Worm (Caenorhabditis elegans) whole organism, young adult: ENCODE measurements around the gene cpg-8.
A peak's percentile ranks its signal among the peaks of the same experiment; 100 is the strongest.

ENCODE experiments used
- B0336.3 ChIP-seq: fragments of 200-800 bp; sonication (Bioruptor generic); IDR thresholded peaks from 2 replicates; pipeline ENCODE4 v1.3.6; 2022; ENCODE audit warnings: missing genetic modification characterization, missing compliant biosample characterization
- D2030.7 ChIP-seq: fragments of 200-800 bp; sonication (Bioruptor generic); IDR thresholded peaks from 2 replicates; pipeline ENCODE4 v1.3.6; 2022; ENCODE audit warnings: missing genetic modification reagents, missing genetic modification characterization, missing compliant biosample characterization
- F52B5.7 ChIP-seq: sonication (generic microtip); optimal IDR thresholded peaks from 2 replicates; lab custom pipeline; 2016; ENCODE audit warnings: mild to moderate bottlenecking, missing genetic modification characterization, missing compliant biosample characterization
- F55B11.4 ChIP-seq: sonication (generic microtip); optimal IDR thresholded peaks from 2 replicates; lab custom pipeline; 2016; ENCODE audit warnings: missing compliant biosample characterization, missing genetic modification characterization, borderline replicate concordance; ENCODE audit not compliant: insufficient read depth
- K11D2.4 ChIP-seq: fragments of 200-800 bp; sonication (Bioruptor generic); IDR thresholded peaks from 2 replicates; pipeline ENCODE4 v1.3.6; 2022; ENCODE audit warnings: missing genetic modification reagents, missing genetic modification characterization, missing compliant biosample characterization
- K12H6.12 ChIP-seq: fragments of 200-800 bp; sonication (Bioruptor generic); optimal IDR thresholded peaks from 2 replicates; lab custom pipeline; 2018; ENCODE audit warnings: mild to moderate bottlenecking, missing genetic modification characterization, missing compliant biosample characterization
- Y53F4B.3 ChIP-seq: fragments of 200-800 bp; sonication (Bioruptor generic); IDR thresholded peaks from 2 replicates; pipeline ENCODE4 v1.3.6; 2022; ENCODE audit warnings: missing genetic modification reagents, missing genetic modification characterization, missing compliant biosample characterization
- Y53G8AR.9 ChIP-seq: fragments of 200-800 bp; sonication (Bioruptor generic); conservative IDR thresholded peaks from 2 replicates; pipeline ENCODE4 v1.3.6; 2022; ENCODE audit warnings: missing genetic modification reagents, missing genetic modification characterization, missing compliant biosample characterization
- Y56A3A.18 ChIP-seq: fragments of 200-800 bp; sonication (Bioruptor generic); IDR thresholded peaks from 2 replicates; pipeline ENCODE4 v1.3.6; 2022; ENCODE audit warnings: missing genetic modification reagents, missing genetic modification characterization, missing compliant biosample characterization
- Y67H2A.10 ChIP-seq: fragments of 200-800 bp; sonication (Bioruptor generic); conservative IDR thresholded peaks from 2 replicates; pipeline ENCODE4 v1.3.6; 2022; ENCODE audit warnings: missing genetic modification reagents, missing genetic modification characterization, missing compliant biosample characterization
- Y79H2A.3 ChIP-seq: fragments of 200-800 bp; sonication (Bioruptor generic); conservative IDR thresholded peaks from 2 replicates; pipeline ENCODE4 v1.3.6; 2022; ENCODE audit warnings: missing genetic modification reagents, missing genetic modification characterization, missing compliant biosample characterization
- akir-1 ChIP-seq: fragments of 200-800 bp; sonication (Bioruptor generic); optimal IDR thresholded peaks from 2 replicates; lab custom pipeline; 2018; ENCODE audit warnings: mild to moderate bottlenecking, missing genetic modification characterization, moderate library complexity, missing compliant biosample characterization
- athp-1 ChIP-seq: sonication (generic microtip); optimal IDR thresholded peaks from 2 replicates; lab custom pipeline; 2017; ENCODE audit warnings: mild to moderate bottlenecking, missing genetic modification characterization, missing compliant biosample characterization
- ccch-3 ChIP-seq: fragments of 200-800 bp; sonication (Bioruptor generic); optimal IDR thresholded peaks from 2 replicates; lab custom pipeline; 2018; ENCODE audit warnings: mild to moderate bottlenecking, missing genetic modification characterization, missing compliant biosample characterization
- cebp-1 ChIP-seq, 2 experiments: fragments of 200-800 bp in 1 of 2; sonication (Bioruptor generic) in 1 of 2; sonication (generic microtip) in 1 of 2; IDR thresholded peaks in 1 of 2; optimal IDR thresholded peaks in 1 of 2; 2 replicates each; pipeline versions ENCODE4 v1.3.6 to Lab custom; 2017 to 2022; ENCODE audit warnings: missing compliant biosample characterization in 2 of 2, missing genetic modification characterization in 2 of 2, mild to moderate bottlenecking in 1 of 2, missing genetic modification reagents in 1 of 2, moderate library complexity in 1 of 2
- ceh-100 ChIP-seq: fragments of 200-800 bp; sonication (Bioruptor generic); IDR thresholded peaks from 2 replicates; pipeline ENCODE4 v1.3.6; 2022; ENCODE audit warnings: missing genetic modification reagents, missing genetic modification characterization, missing compliant biosample characterization
- chd-7 ChIP-seq: sonication (generic microtip); optimal IDR thresholded peaks from 2 replicates; lab custom pipeline; 2016; ENCODE audit warnings: mild to moderate bottlenecking, missing genetic modification characterization, moderate library complexity, missing compliant biosample characterization
- die-1 ChIP-seq: sonication (generic microtip); optimal IDR thresholded peaks from 2 replicates; lab custom pipeline; 2016; ENCODE audit warnings: missing genotype, mild to moderate bottlenecking, missing genetic modification characterization, missing compliant biosample characterization
- dox-1 ChIP-seq: fragments of 200-800 bp; sonication (Bioruptor generic); IDR thresholded peaks from 2 replicates; pipeline ENCODE4 v1.3.6; 2022; ENCODE audit warnings: missing genetic modification reagents, missing genetic modification characterization, missing compliant biosample characterization
- dpff-1 ChIP-seq: sonication (generic microtip); optimal IDR thresholded peaks from 2 replicates; lab custom pipeline; 2017; ENCODE audit warnings: mild to moderate bottlenecking, missing genetic modification characterization, missing compliant biosample characterization
- dpl-1 ChIP-seq: fragments of 150-350 bp; optimal IDR thresholded peaks from 2 replicates; lab custom pipeline; 2014; ENCODE audit warnings: missing biosample characterization, missing genetic modification reagents, missing genetic modification characterization
- egrh-3 ChIP-seq: fragments of 200-800 bp; sonication (Bioruptor generic); IDR thresholded peaks from 2 replicates; pipeline ENCODE4 v1.3.6; 2022; ENCODE audit warnings: missing genetic modification reagents, missing genetic modification characterization, missing compliant biosample characterization
- hlh-12 ChIP-seq: sonication (generic microtip); optimal IDR thresholded peaks from 2 replicates; lab custom pipeline; 2016; ENCODE audit warnings: missing genetic modification characterization, missing compliant biosample characterization
- hmg-1.2 ChIP-seq: fragments of 200-800 bp; sonication (Bioruptor generic); IDR thresholded peaks from 2 replicates; pipeline ENCODE4 v1.3.6; 2022; ENCODE audit warnings: missing genetic modification reagents, missing genetic modification characterization, missing compliant biosample characterization
- hmg-20 ChIP-seq: fragments of 200-800 bp; sonication (Bioruptor generic); IDR thresholded peaks from 2 replicates; pipeline ENCODE4 v1.3.6; 2022; ENCODE audit warnings: missing genetic modification reagents, missing genetic modification characterization, missing compliant biosample characterization
- hsf-1 ChIP-seq: fragments of 200-800 bp; sonication (Bioruptor generic); IDR thresholded peaks from 2 replicates; pipeline ENCODE4 v1.3.6; 2022; ENCODE audit warnings: missing genetic modification reagents, missing genetic modification characterization, missing compliant biosample characterization
- lin-40 ChIP-seq: sonication (generic microtip); optimal IDR thresholded peaks from 2 replicates; lab custom pipeline; 2016; ENCODE audit warnings: missing genetic modification characterization, mild to moderate bottlenecking, missing compliant biosample characterization, missing genotype, missing genetic modification reagents
- lir-1 ChIP-seq: fragments of 200-800 bp; sonication (Bioruptor generic); conservative IDR thresholded peaks from 2 replicates; pipeline ENCODE4 v1.3.6; 2022; ENCODE audit warnings: missing genetic modification reagents, missing genetic modification characterization, missing compliant biosample characterization
- madf-10 ChIP-seq: sonication (generic microtip); optimal IDR thresholded peaks from 2 replicates; lab custom pipeline; 2016; ENCODE audit warnings: mild to moderate bottlenecking, missing genetic modification characterization, missing compliant biosample characterization
- madf-6 ChIP-seq: fragments of 200-800 bp; sonication (Bioruptor generic); IDR thresholded peaks from 2 replicates; pipeline ENCODE4 v1.3.6; 2022; ENCODE audit warnings: missing genetic modification reagents, missing genetic modification characterization, missing compliant biosample characterization
- mes-4 ChIP-seq: sonication (generic microtip); optimal IDR thresholded peaks from 2 replicates; lab custom pipeline; 2016; ENCODE audit warnings: missing genotype, missing genetic modification characterization, missing compliant biosample characterization
- nfya-2 ChIP-seq: fragments of 200-800 bp; sonication (Bioruptor generic); IDR thresholded peaks from 2 replicates; pipeline ENCODE4 v1.3.6; 2022; ENCODE audit warnings: missing genetic modification reagents, missing genetic modification characterization, missing compliant biosample characterization
- nfyb-1 ChIP-seq: fragments of 200-800 bp; sonication (Bioruptor generic); IDR thresholded peaks from 2 replicates; pipeline ENCODE4 v1.3.6; 2022; ENCODE audit warnings: missing genetic modification reagents, missing genetic modification characterization, missing compliant biosample characterization
- nhr-90 ChIP-seq: sonication (generic microtip); optimal IDR thresholded peaks from 2 replicates; lab custom pipeline; 2016; ENCODE audit warnings: missing genotype, mild to moderate bottlenecking, missing genetic modification characterization, missing compliant biosample characterization
- pbrm-1 ChIP-seq: fragments of 200-800 bp; sonication (Bioruptor generic); IDR thresholded peaks from 2 replicates; pipeline ENCODE4 v1.3.6; 2022; ENCODE audit warnings: missing genetic modification reagents, missing genetic modification characterization, missing compliant biosample characterization
- pha-4 ChIP-seq: fragments of 150-350 bp; sonication (generic microtip); optimal IDR thresholded peaks from 2 replicates; lab custom pipeline; 2014; ENCODE audit warnings: missing biosample characterization, missing genetic modification reagents, missing genetic modification characterization
- sdz-38 ChIP-seq: sonication (generic microtip); optimal IDR thresholded peaks from 2 replicates; lab custom pipeline; 2016; ENCODE audit warnings: missing genotype, missing genetic modification characterization, missing compliant biosample characterization
- snpc-3.4 ChIP-seq: sonication (generic microtip); optimal IDR thresholded peaks from 2 replicates; lab custom pipeline; 2017; ENCODE audit warnings: missing genetic modification characterization, mild to moderate bottlenecking, missing compliant biosample characterization, antibody characterized with exemption, moderate library complexity, missing genotype, missing genetic modification reagents
- snpc-4 ChIP-seq, 5 experiments: fragments of 150-350 bp in 1 of 5; sonication (generic microtip) in 4 of 5; optimal IDR thresholded peaks; 2 replicates each; lab custom pipeline; 2014 to 2018; ENCODE audit warnings: missing genetic modification characterization in 5 of 5, missing biosample characterization in 3 of 5, antibody characterized with exemption in 2 of 5, mild to moderate bottlenecking in 2 of 5, missing compliant biosample characterization in 2 of 5, missing genotype in 2 of 5, moderate library complexity in 2 of 5, missing genetic modification reagents in 1 of 5
- tbx-9 ChIP-seq: sonication (generic microtip); optimal IDR thresholded peaks from 2 replicates; lab custom pipeline; 2016; ENCODE audit warnings: borderline replicate concordance, missing genetic modification characterization, inconsistent platforms, missing compliant biosample characterization
- zfh-2 ChIP-seq: fragments of 200-800 bp; sonication (Bioruptor generic); conservative IDR thresholded peaks from 2 replicates; pipeline ENCODE4 v1.3.6; 2022; ENCODE audit warnings: missing genetic modification reagents, missing genetic modification characterization, missing compliant biosample characterization
- zim-3 ChIP-seq: sonication (generic microtip); optimal IDR thresholded peaks from 2 replicates; lab custom pipeline; 2017; ENCODE audit warnings: mild to moderate bottlenecking, missing genetic modification characterization, moderate library complexity, missing compliant biosample characterization
- ztf-3 ChIP-seq: fragments of 200-800 bp; sonication (Bioruptor generic); optimal IDR thresholded peaks from 2 replicates; lab custom pipeline; 2018; ENCODE audit warnings: mild to moderate bottlenecking, missing genetic modification characterization, missing compliant biosample characterization

Gene cpg-8

DNA sequence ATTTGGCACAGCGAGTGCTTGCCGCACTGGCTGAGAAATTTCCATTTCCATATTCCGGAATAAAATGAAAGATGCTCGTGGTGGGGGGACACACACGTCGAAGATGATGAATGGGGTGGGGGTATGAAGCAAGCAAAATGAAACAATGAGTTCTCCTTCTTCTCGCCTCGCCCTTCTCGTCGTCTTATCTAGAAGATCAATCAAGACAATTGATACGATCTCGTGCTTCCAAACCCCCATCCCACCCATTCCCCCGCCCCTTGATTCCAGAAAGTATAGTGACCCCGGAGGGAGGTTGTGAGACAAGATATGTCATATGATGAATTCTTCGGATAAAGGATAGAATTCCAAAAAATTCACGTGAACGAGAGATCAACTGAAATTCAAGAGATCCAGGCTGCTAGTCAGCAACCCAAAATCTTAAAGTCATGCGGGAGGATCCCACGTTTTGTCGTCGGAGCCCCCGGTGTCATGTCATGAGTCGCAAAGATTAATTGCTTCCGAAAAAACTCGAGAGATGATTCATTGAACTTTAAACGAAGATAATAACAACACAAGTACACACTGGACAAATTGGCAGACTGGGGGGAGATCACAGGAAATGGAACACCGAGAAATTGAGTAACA, 2.3 kb upstream of the cpg-8 start:
- TF ChIP-seq egrh-3 (GFP tag; lab: Robert Waterston, UW) (no peak), tbx-9 (tag; lab: Kevin White, UChicago) (no peak), dpff-1 (tag; lab: Kevin White, UChicago) (peak; percentile 16), K12H6.12 (tag; lab: Kevin White, UChicago) (peak; percentile 26)

DNA sequence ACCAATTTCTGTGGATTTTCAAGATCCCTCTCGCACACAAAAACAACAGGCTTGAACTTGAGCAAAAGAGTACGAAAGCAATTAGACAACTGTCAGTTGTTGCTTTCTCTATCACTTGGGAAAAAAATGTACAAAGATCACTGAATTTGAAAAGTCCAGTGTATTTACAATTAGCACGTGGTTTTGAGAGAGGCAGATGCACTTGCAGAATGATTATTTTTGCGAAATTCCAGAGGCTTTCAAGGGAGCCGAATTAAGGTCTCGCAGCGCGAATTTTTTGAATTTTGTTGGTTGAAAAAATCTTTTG, 1.0 kb upstream of the cpg-8 start:
- TF ChIP-seq lin-40 (tag; lab: Kevin White, UChicago) (no peak), B0336.3 (GFP tag; lab: Robert Waterston, UW) (no peak), die-1 (tag; lab: Kevin White, UChicago) (no peak), hlh-12 (tag; lab: Kevin White, UChicago) (no peak), D2030.7 (GFP tag; lab: Robert Waterston, UW) (no peak), snpc-3.4 (no peak), chd-7 (tag; lab: Kevin White, UChicago) (no peak), ztf-3 (GFP tag; lab: Kevin White, UChicago) (no peak), cebp-1 (GFP tag; IDR thresholded peaks at IDR 0.05; lab: Robert Waterston, UW) (no peak), cebp-1 (tag; optimal IDR thresholded peaks at IDR 0.05; lab: Kevin White, UChicago) (no peak), K11D2.4 (no peak), hmg-20 (GFP tag; lab: Robert Waterston, UW) (no peak), lir-1 (no peak), Y67H2A.10 (GFP tag; lab: Robert Waterston, UW) (no peak), pha-4 (tag; lab: Kevin White, UChicago) (no peak), akir-1 (no peak), hsf-1 (GFP tag; lab: Robert Waterston, UW) (no peak), dpl-1 (GFP tag; lab: Kevin White, UChicago) (no peak)

DNA sequence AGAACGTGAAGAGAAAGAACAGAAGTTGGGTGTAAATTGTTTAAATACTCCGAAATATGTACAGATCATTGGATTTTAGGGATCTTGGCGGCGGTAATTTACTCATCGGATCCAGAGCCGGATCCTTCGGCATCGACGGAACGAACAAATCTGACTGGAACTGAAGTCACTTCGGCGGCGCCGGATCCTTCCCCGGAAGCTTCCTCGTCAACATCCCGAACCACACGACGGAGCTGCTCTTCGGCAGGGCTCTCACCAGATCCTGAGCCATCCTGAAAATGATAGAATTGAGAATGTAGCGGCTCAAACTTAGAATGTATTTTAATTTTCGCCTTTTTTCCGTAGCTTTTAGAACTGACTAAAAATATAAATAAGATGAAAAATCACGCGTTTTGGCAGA, 575 bp downstream of the cpg-8 start:
- no peak for TF ChIP-seq ceh-100 (GFP tag; lab: Robert Waterston, UW)
- no peak for TF ChIP-seq nhr-90
- TF ChIP-seq hsf-1 (GFP tag; lab: Robert Waterston, UW): no peak
- TF ChIP-seq ccch-3 (GFP tag; lab: Kevin White, UChicago): no peak
- TF ChIP-seq hmg-1.2 (GFP tag; lab: Robert Waterston, UW): 0 out of 2 replicates have a peak, but pooled peaks have one; percentile 16
- no peak for TF ChIP-seq zim-3 (tag; lab: Kevin White, UChicago)
- peak; percentile 69; the same call in 1 of the 2 replicates for TF ChIP-seq egrh-3 (GFP tag; lab: Robert Waterston, UW)
- TF ChIP-seq Y56A3A.18 (GFP tag; lab: Robert Waterston, UW): 0 out of 2 replicates have a peak, but pooled peaks have one; percentile 22
- 0 out of 2 replicates have a peak, but pooled peaks have one; percentile 31 for TF ChIP-seq zfh-2 (GFP tag; lab: Robert Waterston, UW)
- TF ChIP-seq nfya-2 (GFP tag; lab: Robert Waterston, UW): no peak
- no peak for TF ChIP-seq Y79H2A.3 (GFP tag; lab: Robert Waterston, UW)
- TF ChIP-seq mes-4: no peak
- TF ChIP-seq madf-6 (GFP tag; lab: Robert Waterston, UW): no peak

DNA sequence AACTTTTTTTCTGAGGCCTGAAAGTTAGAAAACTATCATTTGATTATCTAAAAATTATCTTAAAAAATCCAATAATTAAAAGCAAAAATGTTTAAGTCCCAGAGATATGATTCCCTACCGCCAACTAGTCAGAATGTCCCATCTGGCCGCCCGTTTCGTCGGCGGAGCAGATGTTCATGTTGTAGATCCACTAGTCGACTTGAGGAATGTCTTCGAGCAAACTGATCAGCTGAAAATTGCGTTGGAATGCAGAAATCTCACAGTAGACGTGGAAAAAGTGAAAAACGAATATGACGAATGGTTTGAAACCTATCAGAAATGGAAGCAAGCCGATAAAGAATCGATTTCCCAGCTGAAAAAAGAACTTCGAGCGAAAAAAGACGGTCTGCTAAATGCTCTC, 3.0 kb downstream of the cpg-8 start, which contains the start of gene K03B4.1:
TSS of gene K03B4.1 (plus strand) at position 97 of the 400 bp plus-strand sequence.
- TF ChIP-seq Y53F4B.3 (GFP tag; lab: Robert Waterston, UW): no peak
- no peak for TF ChIP-seq F55B11.4
- peak; percentile 49 for TF ChIP-seq athp-1 (tag; lab: Kevin White, UChicago)
- TF ChIP-seq F52B5.7 (tag; lab: Kevin White, UChicago): peak; percentile 29
- TF ChIP-seq nfyb-1: peak; percentile 56; the same call in 1 of the 2 replicates
- TF ChIP-seq sdz-38: no peak
- no peak for TF ChIP-seq madf-10 (tag; lab: Kevin White, UChicago)
- no peak for TF ChIP-seq snpc-4 (GFP tag; optimal IDR thresholded peaks at IDR 0.05; lab: Kevin White, UChicago)
- TF ChIP-seq snpc-4 (tag; optimal IDR thresholded peaks at IDR 0.05; lab: Kevin White, UChicago): peak in 1 of 4 experiments; percentile 1
- TF ChIP-seq zim-3 (tag; lab: Kevin White, UChicago): peak; percentile 56
- no peak for TF ChIP-seq pbrm-1 (GFP tag; lab: Robert Waterston, UW)
- peak; percentile 37; the same call in 1 of the 2 replicates for TF ChIP-seq Y53G8AR.9 (GFP tag; lab: Robert Waterston, UW)
- TF ChIP-seq dox-1: 0 out of 2 replicates have a peak, but pooled peaks have one; percentile 25
